Worm (Caenorhabditis elegans) whole organism, L1 larva: ENCODE measurements around the gene ZK1010.2.

ENCODE experiments used
- alr-1 ChIP-seq: fragments of 200-800 bp; sonication (Bioruptor generic); optimal IDR thresholded peaks from 2 replicates; lab custom pipeline; 2018; ENCODE audit warnings: borderline replicate concordance, mild to moderate bottlenecking, missing genetic modification characterization, missing compliant biosample characterization
- aly-2 ChIP-seq: fragments of 150-350 bp; optimal IDR thresholded peaks from 2 replicates; lab custom pipeline; 2014; ENCODE audit warnings: missing biosample characterization, missing genetic modification characterization
- mdl-1 ChIP-seq, 2 experiments: fragments of 150-350 bp; optimal IDR thresholded peaks; 2 replicates each; lab custom pipeline; 2014 to 2017; ENCODE audit warnings: missing biosample characterization in 2 of 2, missing genetic modification characterization in 2 of 2, inconsistent platforms in 1 of 2
- nhr-237 ChIP-seq: fragments of 150-350 bp; optimal IDR thresholded peaks from 2 replicates; lab custom pipeline; 2014; ENCODE audit warnings: missing biosample characterization, missing genetic modification characterization

DNA sequence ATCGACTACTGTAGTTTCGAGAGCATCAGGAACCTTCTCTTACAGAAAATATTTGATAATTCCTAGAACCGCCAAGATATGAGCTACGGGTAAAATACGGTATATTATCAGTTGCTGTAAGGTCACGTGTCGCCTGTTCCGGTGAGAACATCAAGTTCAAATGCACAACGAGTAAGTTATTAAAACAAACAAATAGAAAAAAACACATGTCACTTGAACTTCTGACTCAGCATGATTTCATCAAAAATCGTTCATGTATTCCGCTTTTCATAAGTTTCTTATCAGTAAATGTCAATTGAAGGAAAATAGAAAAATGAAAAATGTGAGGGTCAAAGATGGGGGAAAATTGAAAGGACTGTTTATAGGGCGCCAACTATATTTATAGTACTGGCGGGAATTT lies 17.0 kb downstream of the ZK1010.2 start:
- TF ChIP-seq mdl-1 (tag; optimal IDR thresholded peaks at IDR 0.05; lab: Kevin White, UChicago) (no peak), aly-2 (tag; lab: Kevin White, UChicago) (no peak), alr-1 (tag; lab: Kevin White, UChicago) (no peak), nhr-237 (tag; lab: Kevin White, UChicago) (no peak)
